Worm (Caenorhabditis elegans): Measurements from ENCODE around the gene fipr-25.

- TF ChIP-seq elt-1 (tag; optimal IDR thresholded peaks at IDR 0.05): no peak
- no peak for TF ChIP-seq lin-39 (tag; optimal IDR thresholded peaks at IDR 0.05)
- TF ChIP-seq ama-1 (optimal IDR thresholded peaks at IDR 0.05): no peak
These were observed 21.7 kb upstream of the fipr-25 start for ce11 chrV:1935494-1935893.
